Fruit fly (Drosophila melanogaster): Measurements from ENCODE around the gene robo2.

The robo2 gene

dm6 chr2L:1447652-1448051 is 27.4 kb upstream of the robo2 start:
- TF ChIP-seq Hey (tag; optimal IDR thresholded peaks at IDR 0.05) (peak; percentile 94), sens (GFP tag) (peak; percentile 57), ci (GFP tag; IDR thresholded peaks at IDR 0.05) (0 out of 3 replicates have a peak, but pooled peaks have one; percentile 20), sr (GFP tag; IDR thresholded peaks at IDR 0.05) (0 out of 3 replicates have a peak, but pooled peaks have one; percentile 12), CG11504 (tag; optimal IDR thresholded peaks at IDR 0.05) (no peak)

- peak; percentile 52 for TF ChIP-seq abd-A (tag; optimal IDR thresholded peaks at IDR 0.05)
- TF ChIP-seq CG2116 (GFP tag; optimal IDR thresholded peaks at IDR 0.05): peak; percentile 20
- no peak for TF ChIP-seq jumu (GFP tag; optimal IDR thresholded peaks at IDR 0.05)
- TF ChIP-seq Blimp-1 (GFP tag; optimal IDR thresholded peaks at IDR 0.05): peak; percentile 86
- TF ChIP-seq CG11085 (GFP tag; IDR thresholded peaks at IDR 0.05): 0 out of 2 replicates have a peak, but pooled peaks have one; percentile 25
- no peak for TF ChIP-seq CG3838 (GFP tag; optimal IDR thresholded peaks at IDR 0.05)
- peak; percentile 91 for TF ChIP-seq sd (tag; optimal IDR thresholded peaks at IDR 0.05)
Observed at dm6 chr2L:1446740-1447139, 26.5 kb upstream of the robo2 start.

dm6 chr2L:1445048-1445447 is 24.8 kb upstream of the robo2 start:
- TF ChIP-seq bowl (GFP tag; IDR thresholded peaks at IDR 0.05): no peak
- no peak for TF ChIP-seq CG7271 (tag; optimal IDR thresholded peaks at IDR 0.05)
- no peak for TF ChIP-seq pfk (GFP tag; optimal IDR thresholded peaks at IDR 0.05)
- no peak for TF ChIP-seq Lhr (GFP tag; optimal IDR thresholded peaks at IDR 0.05)
- TF ChIP-seq CG7786 (GFP tag; optimal IDR thresholded peaks at IDR 0.05): no peak
- TF ChIP-seq H2.0 (GFP tag; IDR thresholded peaks at IDR 0.05): peak; percentile 38; the same call in 1 of the 2 replicates
- TF ChIP-seq tgo (GFP tag; IDR thresholded peaks at IDR 0.05): no peak
- TF ChIP-seq ro (GFP tag; IDR thresholded peaks at IDR 0.05): no peak
- TF ChIP-seq dimm (GFP tag; IDR thresholded peaks at IDR 0.05): no peak
- no peak for TF ChIP-seq NC2β (GFP tag; optimal IDR thresholded peaks at IDR 0.05)
- TF ChIP-seq lola (GFP tag; optimal IDR thresholded peaks at IDR 0.05): peak in 1 of 3 experiments; percentile 40
- no peak for TF ChIP-seq salm (tag; optimal IDR thresholded peaks at IDR 0.05)
- TF ChIP-seq en (GFP tag; optimal IDR thresholded peaks at IDR 0.05): no peak
- TF ChIP-seq CG12659 (GFP tag; optimal IDR thresholded peaks at IDR 0.05): no peak
- peak; percentile 42 for TF ChIP-seq CG2678 (tag; optimal IDR thresholded peaks at IDR 0.05)
- TF ChIP-seq chinmo (GFP tag; IDR thresholded peaks at IDR 0.05; ENCODE audit: partially characterized antibody): no peak
- TF ChIP-seq pho (GFP tag; optimal IDR thresholded peaks at IDR 0.05): no peak
- no peak for TF ChIP-seq Ets97D (GFP tag; optimal IDR thresholded peaks at IDR 0.05)
- no peak for TF ChIP-seq CG8089 (GFP tag; optimal IDR thresholded peaks at IDR 0.05)
- TF ChIP-seq CG8478 (optimal IDR thresholded peaks at IDR 0.05): no peak
- no peak for TF ChIP-seq abd-A (tag; optimal IDR thresholded peaks at IDR 0.05)
- TF ChIP-seq chif (GFP tag; optimal IDR thresholded peaks at IDR 0.05): no peak
- no peak for TF ChIP-seq repo (GFP tag; optimal IDR thresholded peaks at IDR 0.05)
- no peak for TF ChIP-seq Dbx (GFP tag; IDR thresholded peaks at IDR 0.05)
- peak; percentile 7 for TF ChIP-seq Six4 (GFP tag; optimal IDR thresholded peaks at IDR 0.05)
- TF ChIP-seq Hr51 (GFP tag; optimal IDR thresholded peaks at IDR 0.05): no peak
- no peak for TF ChIP-seq CG4328 (GFP tag; optimal IDR thresholded peaks at IDR 0.05)
- TF ChIP-seq Hmx (GFP tag; optimal IDR thresholded peaks at IDR 0.05): no peak
- TF ChIP-seq HLH3B (GFP tag; IDR thresholded peaks at IDR 0.05): peak; percentile 41; the same call in 1 of the 2 replicates
- peak; percentile 27 for TF ChIP-seq CG7839 (tag; optimal IDR thresholded peaks at IDR 0.05)
- TF ChIP-seq sr (GFP tag; IDR thresholded peaks at IDR 0.05): no peak
- TF ChIP-seq CG4404 (GFP tag; IDR thresholded peaks at IDR 0.05): no peak
- TF ChIP-seq CG6689 (GFP tag; IDR thresholded peaks at IDR 0.05): peak; percentile 31; the same call in 1 of the 2 replicates
- TF ChIP-seq gce (GFP tag; IDR thresholded peaks at IDR 0.05): no peak
- peak; percentile 32 for TF ChIP-seq CG13775 (GFP tag; optimal IDR thresholded peaks at IDR 0.05)
- no peak for TF ChIP-seq CG12071 (GFP tag; optimal IDR thresholded peaks at IDR 0.05)
- no peak for TF ChIP-seq CG12769 (tag; optimal IDR thresholded peaks at IDR 0.05)
- TF ChIP-seq CG11560 (tag; IDR thresholded peaks at IDR 0.05): no peak
- TF ChIP-seq CG4424 (GFP tag; optimal IDR thresholded peaks at IDR 0.05): peak; percentile 38
